Fruit fly (Drosophila melanogaster) whole organism, wandering third instar larva: ENCODE data around the gene CG42828.

Source experiments
- Jra ChIP-seq: sonication (Bioruptor generic); optimal IDR thresholded peaks from 2 replicates; lab custom pipeline; 2016; ENCODE audit warnings: missing biosample characterization, missing genetic modification characterization
- Myc ChIP-seq: fragments of >200 bp; optimal IDR thresholded peaks from 2 replicates; lab custom pipeline; 2017
- OdsH ChIP-seq: fragments of 200-800 bp; sonication (Bioruptor generic); optimal IDR thresholded peaks from 2 replicates; lab custom pipeline; 2016; ENCODE audit warnings: missing biosample characterization, mild to moderate bottlenecking, missing genetic modification characterization
- Vsx2 ChIP-seq: fragments of 200-300, 225-300 bp; sonication (Bioruptor generic); optimal IDR thresholded peaks from 2 replicates; lab custom pipeline; 2018; ENCODE audit warnings: missing biosample characterization, missing genetic modification characterization; ENCODE audit not compliant: partially characterized antibody
- br ChIP-seq: fragments of 200-800 bp; sonication (Bioruptor generic); optimal IDR thresholded peaks from 2 replicates; lab custom pipeline; 2016; ENCODE audit warnings: missing biosample characterization, missing genetic modification characterization
- dsf ChIP-seq: sonication (Bioruptor generic); optimal IDR thresholded peaks from 2 replicates; lab custom pipeline; 2016; ENCODE audit warnings: missing biosample characterization, missing genetic modification characterization, borderline replicate concordance
- h ChIP-seq: fragments of 200-800 bp; sonication (Bioruptor generic); optimal IDR thresholded peaks from 3 replicates; lab custom pipeline; 2016; ENCODE audit warnings: missing biosample characterization, mild to moderate bottlenecking, missing genetic modification characterization
- lola ChIP-seq: fragments of >200 bp; optimal IDR thresholded peaks from 2 replicates; lab custom pipeline; 2017; ENCODE audit warnings: missing biosample characterization, missing genetic modification characterization
- psq ChIP-seq: fragments of 200-800 bp; sonication (Bioruptor generic); optimal IDR thresholded peaks from 3 replicates; lab custom pipeline; 2017; ENCODE audit warnings: missing biosample characterization, mild to moderate bottlenecking, missing genetic modification characterization, moderate library complexity
- usp ChIP-seq: fragments of >200 bp; optimal IDR thresholded peaks from 2 replicates; lab custom pipeline; 2017; ENCODE audit warnings: missing biosample characterization, missing genetic modification characterization

dm6 chr3R:23333334-23334035 is 40.0 kb upstream of the CG42828 start:
- TF ChIP-seq OdsH (GFP tag; lab: Kevin White, UChicago) (peak; percentile 65), psq (GFP tag; lab: Kevin White, UChicago) (no peak), br (no peak), usp (GFP tag; lab: Kevin White, UChicago) (no peak), Jra (no peak), dsf (GFP tag; lab: Kevin White, UChicago) (no peak), Myc (lab: Kevin White, UChicago) (no peak), Vsx2 (GFP tag; lab: Kevin White, UChicago) (no peak), lola (GFP tag; lab: Kevin White, UChicago) (no peak), h (GFP tag; lab: Kevin White, UChicago) (peak; percentile 66)
